Worm (Caenorhabditis elegans) whole organism, L1 larva: Measurements from ENCODE around the gene dhs-28.
A peak's percentile ranks its signal among the peaks of the same experiment; 100 is the strongest.

Source experiments
- dpl-1 ChIP-seq, 3 experiments: fragments of 150-350 bp in 2 of 3; sonication (generic microtip) in 1 of 3; optimal IDR thresholded peaks; 2 replicates each; lab custom pipeline; 2014 to 2017; ENCODE audit warnings: missing biosample characterization in 3 of 3, missing genetic modification characterization in 3 of 3, missing genetic modification reagents in 3 of 3
- elt-3 ChIP-seq, 6 experiments: fragments of 150-350 bp in 1 of 6; sonication (generic microtip); optimal IDR thresholded peaks; 2 replicates each; lab custom pipeline; 2017 to 2018; ENCODE audit warnings: missing biosample characterization in 6 of 6, missing genetic modification characterization in 6 of 6, inconsistent platforms in 1 of 6
- fkh-10 ChIP-seq: sonication (generic microtip); optimal IDR thresholded peaks from 2 replicates; lab custom pipeline; 2017; ENCODE audit warnings: missing biosample characterization, missing genetic modification reagents, missing genetic modification characterization
- grh-1 ChIP-seq: fragments of 200-800 bp; sonication (Bioruptor generic); IDR thresholded peaks from 2 replicates; pipeline ENCODE4 v1.3.6; 2022; ENCODE audit warnings: missing genetic modification reagents, missing genetic modification characterization, missing compliant biosample characterization
- hlh-17 ChIP-seq: fragments of 200-800 bp; sonication (Bioruptor generic); optimal IDR thresholded peaks from 2 replicates; lab custom pipeline; 2018; ENCODE audit warnings: missing genetic modification characterization, mild to moderate bottlenecking, missing compliant biosample characterization, moderate library complexity, borderline replicate concordance
- lin-13 ChIP-seq: fragments of 150-350 bp; optimal IDR thresholded peaks from 2 replicates; lab custom pipeline; 2014; ENCODE audit warnings: missing biosample characterization, missing genetic modification reagents, missing genetic modification characterization
- lin-39 ChIP-seq: fragments of 150-350 bp; optimal IDR thresholded peaks from 2 replicates; lab custom pipeline; 2014; ENCODE audit warnings: missing biosample characterization, missing genetic modification reagents, missing genetic modification characterization
- nhr-11 ChIP-seq: fragments of 150-350 bp; optimal IDR thresholded peaks from 2 replicates; lab custom pipeline; 2014; ENCODE audit warnings: missing biosample characterization, missing genetic modification characterization
- nhr-12 ChIP-seq: sonication (generic microtip); optimal IDR thresholded peaks from 2 replicates; lab custom pipeline; 2017; ENCODE audit warnings: missing biosample characterization, missing genetic modification characterization
- nhr-47 ChIP-seq: sonication (generic microtip); optimal IDR thresholded peaks from 2 replicates; lab custom pipeline; 2016; ENCODE audit warnings: mild to moderate bottlenecking, missing genetic modification characterization, moderate library complexity, missing compliant biosample characterization
- nhr-84 ChIP-seq: sonication (generic microtip); optimal IDR thresholded peaks from 2 replicates; lab custom pipeline; 2017; ENCODE audit warnings: missing biosample characterization, missing genetic modification characterization
- pqm-1 ChIP-seq: sonication (generic microtip); optimal IDR thresholded peaks from 3 replicates; lab custom pipeline; 2017; ENCODE audit warnings: missing biosample characterization, missing genetic modification characterization
- tbx-2 ChIP-seq: sonication (generic microtip); optimal IDR thresholded peaks from 2 replicates; lab custom pipeline; 2016; ENCODE audit warnings: missing genetic modification characterization, missing compliant biosample characterization
- unc-62 ChIP-seq: fragments of 150-350 bp; optimal IDR thresholded peaks from 2 replicates; lab custom pipeline; 2014; ENCODE audit warnings: missing biosample characterization, missing genetic modification reagents, missing genetic modification characterization

ce11 chrX:6804857-6805256 lies 13.4 kb upstream of the dhs-28 start:
- TF ChIP-seq unc-62 (GFP tag; lab: Kevin White, UChicago) (no peak), grh-1 (peak; percentile 58), tbx-2 (tag; lab: Kevin White, UChicago) (peak; percentile 50), lin-39 (tag; lab: Kevin White, UChicago) (peak; percentile 46), nhr-84 (no peak), lin-13 (GFP tag; lab: Kevin White, UChicago) (peak; percentile 42), pqm-1 (tag; lab: Kevin White, UChicago) (no peak), nhr-47 (tag; lab: Kevin White, UChicago) (peak; percentile 59), nhr-11 (tag; lab: Kevin White, UChicago) (peak; percentile 15), nhr-12 (no peak), fkh-10 (no peak), elt-3 (tag; optimal IDR thresholded peaks at IDR 0.05; lab: Kevin White, UChicago) (peak in 1 of 6 experiments; percentile 23), hlh-17 (GFP tag; lab: Kevin White, UChicago) (no peak), dpl-1 (GFP tag; optimal IDR thresholded peaks at IDR 0.05; lab: Kevin White, UChicago) (peak; percentile 92 to 94 (median 92))
